Worm (Caenorhabditis elegans): Measurements from ENCODE around the gene K02E10.5.

Gene K02E10.5

DNA sequence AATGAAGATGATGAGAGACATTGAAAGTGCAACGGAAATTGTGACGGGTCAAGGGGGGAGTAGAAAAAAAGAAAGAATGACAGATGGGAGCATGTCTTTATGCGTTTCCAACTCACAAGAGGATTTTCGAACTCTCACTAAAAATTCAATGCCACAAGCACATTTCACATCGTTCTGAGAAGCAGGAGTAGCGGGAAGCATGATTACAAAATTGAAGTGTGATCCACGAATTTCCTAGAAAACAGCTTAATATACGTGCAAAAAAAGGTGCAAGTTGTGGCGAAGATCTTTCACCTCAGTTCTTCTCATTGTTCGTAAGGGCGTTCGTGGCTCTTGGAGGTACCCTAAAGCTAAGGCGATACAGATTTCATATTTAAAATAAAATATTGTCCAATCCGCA, 28.0 kb upstream of the K02E10.5 start:
- TF ChIP-seq ref-1 (GFP tag; conservative IDR thresholded peaks at IDR 0.05) = no peak
- no peak for TF ChIP-seq ztf-23 (GFP tag; IDR thresholded peaks at IDR 0.05)
- TF ChIP-seq flt-1 (GFP tag; IDR thresholded peaks at IDR 0.05) = no peak
- no peak for TF ChIP-seq ztf-29 (GFP tag; IDR thresholded peaks at IDR 0.05)
- no peak for TF ChIP-seq med-1 (GFP tag; optimal IDR thresholded peaks at IDR 0.05; ENCODE audit: insufficient read depth)
- TF ChIP-seq klf-2 (GFP tag; conservative IDR thresholded peaks at IDR 0.05) = no peak
- TF ChIP-seq cog-1 (tag; optimal IDR thresholded peaks at IDR 0.05) = no peak
- TF ChIP-seq tab-1 (GFP tag; IDR thresholded peaks at IDR 0.05) = no peak
- TF ChIP-seq T22C8.4 (GFP tag; IDR thresholded peaks at IDR 0.05) = no peak

DNA sequence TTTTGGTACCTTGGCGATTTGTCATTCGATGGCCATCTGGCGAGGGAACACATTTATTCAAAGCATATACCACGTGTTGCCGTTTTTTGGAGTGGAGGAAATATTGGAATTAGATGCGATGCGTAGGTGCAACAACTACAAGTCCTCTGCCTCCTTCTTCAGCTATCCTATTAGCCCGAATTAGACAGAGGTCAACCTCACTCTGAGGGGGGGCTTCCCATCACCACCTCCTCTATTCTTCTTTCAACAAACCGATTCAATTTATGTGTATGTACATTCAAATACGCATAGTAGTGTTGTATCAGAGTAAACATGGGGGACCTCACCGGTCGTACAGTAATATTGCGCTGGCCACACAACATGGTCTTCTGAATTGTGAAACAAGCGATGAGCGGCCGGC, 19.1 kb upstream of the K02E10.5 start:
- TF ChIP-seq cog-1 (tag; optimal IDR thresholded peaks at IDR 0.05) = no peak
- TF ChIP-seq ztf-29 (GFP tag; IDR thresholded peaks at IDR 0.05) = 0 out of 2 replicates have a peak, but pooled peaks have one; percentile 23

- 0 out of 2 replicates have a peak, but pooled peaks have one; percentile 56 for TF ChIP-seq tab-1 (GFP tag; IDR thresholded peaks at IDR 0.05)
- no peak for TF ChIP-seq T22C8.4 (GFP tag; IDR thresholded peaks at IDR 0.05)
- TF ChIP-seq ztf-29 (GFP tag; IDR thresholded peaks at IDR 0.05) = no peak
- no peak for TF ChIP-seq cog-1 (tag; optimal IDR thresholded peaks at IDR 0.05)
Measured at ce11 chrX:2495865-2496314, 17.2 kb upstream of the K02E10.5 start, which contains the start of gene rabr-1. rabr-1 (plus strand) TSS chrX:2496180.

DNA sequence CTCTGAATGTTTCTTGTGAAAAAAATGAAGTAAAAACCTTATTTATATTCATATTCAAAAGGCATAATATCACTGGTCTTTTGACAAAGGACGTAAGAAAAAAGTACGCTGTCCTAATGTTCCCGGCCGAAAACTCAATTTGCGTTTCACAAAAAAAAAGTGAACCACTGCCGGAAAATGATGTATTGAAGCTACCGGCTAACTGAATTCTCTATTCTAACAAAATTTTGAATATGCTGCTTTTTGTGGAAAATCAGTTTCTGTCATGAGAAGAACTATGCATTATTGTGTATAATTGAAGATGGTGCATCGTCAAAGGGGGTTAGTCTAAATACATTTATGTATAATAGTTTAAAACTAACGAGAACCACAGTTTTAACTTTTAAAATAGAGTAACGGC, 15.6 kb upstream of the K02E10.5 start:
- TF ChIP-seq ztf-29 (GFP tag; IDR thresholded peaks at IDR 0.05) (no peak), cog-1 (tag; optimal IDR thresholded peaks at IDR 0.05) (no peak), T22C8.4 (GFP tag; IDR thresholded peaks at IDR 0.05) (no peak), klf-2 (GFP tag; conservative IDR thresholded peaks at IDR 0.05) (no peak), ref-1 (GFP tag; conservative IDR thresholded peaks at IDR 0.05) (no peak)

ce11 chrX:2493586-2494175, 15.0 kb upstream of the K02E10.5 start:
- TF ChIP-seq ztf-29 (GFP tag; IDR thresholded peaks at IDR 0.05) (no peak), klf-2 (GFP tag; conservative IDR thresholded peaks at IDR 0.05) (no peak), flt-1 (GFP tag; IDR thresholded peaks at IDR 0.05) (no peak), ref-1 (GFP tag; conservative IDR thresholded peaks at IDR 0.05) (no peak), med-1 (GFP tag; optimal IDR thresholded peaks at IDR 0.05; ENCODE audit: insufficient read depth) (no peak), ztf-23 (GFP tag; IDR thresholded peaks at IDR 0.05) (no peak), cog-1 (tag; optimal IDR thresholded peaks at IDR 0.05) (no peak), T22C8.4 (GFP tag; IDR thresholded peaks at IDR 0.05) (no peak), tab-1 (GFP tag; IDR thresholded peaks at IDR 0.05) (no peak)

DNA sequence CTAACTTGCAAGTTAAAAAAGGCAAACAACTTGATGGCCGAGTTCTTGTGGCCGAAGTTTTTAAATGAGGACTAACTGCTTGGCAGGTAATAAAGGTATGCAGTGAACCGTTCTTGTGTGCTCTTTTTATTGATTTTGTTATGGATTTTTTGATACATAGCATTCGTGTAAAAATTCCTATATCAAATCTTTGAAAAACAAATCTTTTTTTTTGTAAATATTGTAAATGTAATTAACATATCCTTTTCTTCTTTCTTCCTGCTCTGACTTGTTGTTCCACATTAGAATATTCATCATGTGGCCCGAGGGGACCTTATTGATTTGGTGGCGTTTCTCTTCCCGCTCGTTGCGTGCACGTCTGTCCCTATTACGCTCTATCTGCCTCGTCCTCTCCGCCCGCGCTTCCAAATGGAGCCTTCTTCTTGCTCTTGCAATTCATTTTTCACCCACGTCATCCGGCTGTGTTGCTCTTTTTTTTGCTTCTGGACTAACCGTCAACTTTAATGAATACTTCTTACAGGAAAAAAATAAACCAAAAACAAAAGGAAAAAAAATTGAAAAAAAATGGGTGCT, 9.9 kb upstream of the K02E10.5 start, which contains the start of gene hid-1:
Gene hid-1 (plus strand): TSS at position 523 of the 573 bp plus-strand sequence.
- TF ChIP-seq cog-1 (tag; optimal IDR thresholded peaks at IDR 0.05) (no peak), T22C8.4 (GFP tag; IDR thresholded peaks at IDR 0.05) (0 out of 2 replicates have a peak, but pooled peaks have one; percentile 31)

ce11 chrX:2483078-2483477, 4.4 kb upstream of the K02E10.5 start, which contains the start of gene K02E10.4:
K02E10.4 (plus strand) TSS chrX:2483263.
- TF ChIP-seq T22C8.4 (GFP tag; IDR thresholded peaks at IDR 0.05) (no peak), med-1 (GFP tag; optimal IDR thresholded peaks at IDR 0.05; ENCODE audit: insufficient read depth) (no peak), klf-2 (GFP tag; conservative IDR thresholded peaks at IDR 0.05) (no peak), flt-1 (GFP tag; IDR thresholded peaks at IDR 0.05) (no peak), ref-1 (GFP tag; conservative IDR thresholded peaks at IDR 0.05) (no peak), ztf-29 (GFP tag; IDR thresholded peaks at IDR 0.05) (no peak)

- no peak for TF ChIP-seq med-1 (GFP tag; optimal IDR thresholded peaks at IDR 0.05; ENCODE audit: insufficient read depth)
- TF ChIP-seq T22C8.4 (GFP tag; IDR thresholded peaks at IDR 0.05) = no peak
- no peak for TF ChIP-seq ref-1 (GFP tag; conservative IDR thresholded peaks at IDR 0.05)
- TF ChIP-seq tab-1 (GFP tag; IDR thresholded peaks at IDR 0.05) = no peak
- no peak for TF ChIP-seq klf-2 (GFP tag; conservative IDR thresholded peaks at IDR 0.05)
- no peak for TF ChIP-seq ztf-23 (GFP tag; IDR thresholded peaks at IDR 0.05)
Measured at ce11 chrX:2482622-2483021, 3.9 kb upstream of the K02E10.5 start, which contains the start of gene K02E10.6. K02E10.6 (minus strand) TSS chrX:2482770.

DNA sequence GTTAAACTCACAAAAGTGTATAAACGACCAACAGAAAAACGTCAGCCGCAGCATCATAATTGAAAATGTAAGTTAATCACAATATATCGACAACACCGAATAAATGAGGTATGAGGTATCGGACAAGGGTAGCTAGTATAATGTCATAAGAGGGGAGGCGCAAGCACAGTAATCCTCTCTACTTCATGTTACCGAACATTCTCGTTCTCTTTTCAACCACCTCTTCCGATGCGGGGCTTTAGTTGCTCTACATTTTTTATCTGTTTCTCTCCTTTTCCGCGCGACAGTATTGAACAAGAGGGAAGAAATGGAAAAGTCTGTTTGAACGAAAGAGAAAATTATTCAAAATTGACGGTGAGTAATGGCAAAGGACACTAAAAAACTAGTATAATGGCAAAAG, 2.9 kb downstream of the K02E10.5 start, which contains the start of gene R04B3.3:
Gene R04B3.3 (minus strand): TSS at position 101 of the 400 bp plus-strand sequence.
- no peak for TF ChIP-seq T22C8.4 (GFP tag; IDR thresholded peaks at IDR 0.05)
- no peak for TF ChIP-seq cog-1 (tag; optimal IDR thresholded peaks at IDR 0.05)
- TF ChIP-seq ztf-23 (GFP tag; IDR thresholded peaks at IDR 0.05) = no peak
- no peak for TF ChIP-seq med-1 (GFP tag; optimal IDR thresholded peaks at IDR 0.05; ENCODE audit: insufficient read depth)
- TF ChIP-seq flt-1 (GFP tag; IDR thresholded peaks at IDR 0.05) = no peak

ce11 chrX:2473618-2474017, 5.1 kb downstream of the K02E10.5 start, which contains the start of gene R04B3.2:
R04B3.2 (minus strand) TSS chrX:2473718.
- TF ChIP-seq cog-1 (tag; optimal IDR thresholded peaks at IDR 0.05) (no peak), T22C8.4 (GFP tag; IDR thresholded peaks at IDR 0.05) (no peak), klf-2 (GFP tag; conservative IDR thresholded peaks at IDR 0.05) (no peak), flt-1 (GFP tag; IDR thresholded peaks at IDR 0.05) (no peak), ztf-23 (GFP tag; IDR thresholded peaks at IDR 0.05) (no peak)

DNA sequence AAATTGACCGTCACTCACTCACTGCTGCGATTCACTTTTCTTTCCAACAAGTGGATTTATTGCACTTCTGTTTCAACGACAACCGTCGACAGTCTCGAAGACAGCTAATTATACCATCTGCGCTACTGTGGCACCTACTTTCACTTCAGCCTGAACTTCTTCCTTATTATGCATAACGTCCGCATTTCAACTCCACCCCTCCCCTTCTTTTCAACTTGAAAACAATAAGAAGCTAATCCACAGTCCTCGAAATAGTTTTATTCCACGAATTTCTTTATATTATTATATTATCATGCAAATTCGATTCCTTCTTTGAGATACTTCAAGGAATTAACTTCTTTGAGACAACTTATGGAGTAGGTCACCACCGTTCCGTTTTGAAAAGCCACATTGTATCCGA, 7.4 kb downstream of the K02E10.5 start, which contains the start of gene R04B3.1:
Gene R04B3.1 (minus strand): TSS at position 101 of the 400 bp plus-strand sequence.
- TF ChIP-seq tab-1 (GFP tag; IDR thresholded peaks at IDR 0.05) (no peak), klf-2 (GFP tag; conservative IDR thresholded peaks at IDR 0.05) (no peak), med-1 (GFP tag; optimal IDR thresholded peaks at IDR 0.05; ENCODE audit: insufficient read depth) (no peak), ztf-29 (GFP tag; IDR thresholded peaks at IDR 0.05) (no peak), flt-1 (GFP tag; IDR thresholded peaks at IDR 0.05) (no peak), ztf-23 (GFP tag; IDR thresholded peaks at IDR 0.05) (no peak), T22C8.4 (GFP tag; IDR thresholded peaks at IDR 0.05) (no peak)
